Fruit fly (Drosophila melanogaster) whole organism, embryonic: ENCODE results near the gene Ppt1.

ENCODE experiments used
- C15 ChIP-seq: fragments of 200-800 bp; sonication (Bioruptor generic); IDR thresholded peaks from 3 replicates; pipeline ENCODE4 v1.3.6; 2022; ENCODE audit warnings: missing biosample characterization, missing genetic modification characterization
- CG10209 ChIP-seq: fragments of 200-800 bp; sonication (Bioruptor generic); optimal IDR thresholded peaks from 3 replicates; lab custom pipeline; 2017; ENCODE audit warnings: missing biosample characterization, mild to moderate bottlenecking, missing genetic modification characterization, missing genetic modification reagents
- CG10959 ChIP-seq: fragments of 200-800 bp; sonication (Bioruptor generic); IDR thresholded peaks from 2 replicates; pipeline ENCODE4 v1.3.6; 2022; ENCODE audit warnings: missing biosample characterization, missing genetic modification characterization
- CG12391 ChIP-seq: fragments of 200-800 bp; sonication (Bioruptor generic); optimal IDR thresholded peaks from 3 replicates; lab custom pipeline; 2018; ENCODE audit warnings: missing biosample characterization, mild to moderate bottlenecking, missing genetic modification characterization, moderate library complexity
- CG15269 ChIP-seq: fragments of 200-800 bp; sonication (Bioruptor generic); optimal IDR thresholded peaks from 2 replicates; lab custom pipeline; 2018; ENCODE audit warnings: missing biosample characterization, mild to moderate bottlenecking, missing genetic modification characterization, moderate library complexity
- CG16813 ChIP-seq: fragments of 200-800 bp; sonication (Bioruptor generic); IDR thresholded peaks from 3 replicates; pipeline ENCODE4 v1.3.6; 2022; ENCODE audit warnings: missing biosample characterization, missing genetic modification characterization; ENCODE audit not compliant: partially characterized antibody
- CG17612 ChIP-seq: fragments of 200-800 bp; sonication (Bioruptor generic); IDR thresholded peaks from 2 replicates; pipeline ENCODE4 v1.3.6; 2022; ENCODE audit warnings: missing biosample characterization, missing genetic modification characterization
- CG17912 ChIP-seq: fragments of 200-800 bp; sonication (Bioruptor generic); optimal IDR thresholded peaks from 2 replicates; lab custom pipeline; 2018; ENCODE audit warnings: missing biosample characterization, mild to moderate bottlenecking, missing genetic modification characterization
- CG18619 ChIP-seq: fragments of 200-800 bp; sonication (Bioruptor generic); optimal IDR thresholded peaks from 3 replicates; lab custom pipeline; 2017; ENCODE audit warnings: missing biosample characterization, mild to moderate bottlenecking, missing genetic modification characterization
- CG2120 ChIP-seq: fragments of 200-800 bp; sonication (Bioruptor generic); optimal IDR thresholded peaks from 3 replicates; lab custom pipeline; 2016; ENCODE audit warnings: missing biosample characterization, missing genetic modification characterization
- CG2889 ChIP-seq: fragments of 200-800 bp; sonication (Bioruptor generic); IDR thresholded peaks from 3 replicates; pipeline ENCODE4 v1.3.6; 2022; ENCODE audit warnings: missing biosample characterization, missing genetic modification characterization
- CG3065 ChIP-seq: fragments of 200-800 bp; sonication (Bioruptor generic); optimal IDR thresholded peaks from 2 replicates; lab custom pipeline; 2016; ENCODE audit warnings: missing biosample characterization, missing genetic modification characterization
- CG3407 ChIP-seq: fragments of 200-800 bp; sonication (Bioruptor generic); optimal IDR thresholded peaks from 2 replicates; lab custom pipeline; 2018; ENCODE audit warnings: missing biosample characterization, mild to moderate bottlenecking, missing genetic modification characterization
- CG34422 ChIP-seq: fragments of 200-800 bp; sonication (Bioruptor generic); IDR thresholded peaks from 3 replicates; pipeline ENCODE4 v1.3.6; 2022; ENCODE audit warnings: missing biosample characterization, missing genetic modification characterization
- CG4424 ChIP-seq: fragments of 200-800 bp; sonication (Bioruptor generic); optimal IDR thresholded peaks from 3 replicates; lab custom pipeline; 2016; ENCODE audit warnings: missing biosample characterization, missing genetic modification characterization
- CG7372 ChIP-seq: fragments of 200-800 bp; sonication (Bioruptor generic); IDR thresholded peaks from 2 replicates; pipeline ENCODE4 v1.3.6; 2022; ENCODE audit warnings: missing biosample characterization, missing genetic modification characterization
- CG7987 ChIP-seq: fragments of 200-800 bp; sonication (Bioruptor generic); optimal IDR thresholded peaks from 2 replicates; lab custom pipeline; 2018; ENCODE audit warnings: missing biosample characterization, mild to moderate bottlenecking, missing genetic modification characterization, moderate library complexity
- Dek ChIP-seq: fragments of 200-800 bp; sonication (Bioruptor generic); optimal IDR thresholded peaks from 3 replicates; lab custom pipeline; 2019; ENCODE audit warnings: missing biosample characterization, mild to moderate bottlenecking, missing genetic modification characterization, moderate library complexity
- Doc3 ChIP-seq: fragments of 200-800 bp; sonication (Bioruptor generic); IDR thresholded peaks from 3 replicates; pipeline ENCODE4 v1.3.6; 2022; ENCODE audit warnings: missing biosample characterization, missing genetic modification characterization; ENCODE audit not compliant: partially characterized antibody
- HLH3B ChIP-seq: fragments of 200-800 bp; sonication (Bioruptor generic); IDR thresholded peaks from 2 replicates; pipeline ENCODE4 v1.3.6; 2022; ENCODE audit warnings: missing biosample characterization, missing genetic modification characterization
- Lhr ChIP-seq: fragments of 200-800 bp; sonication (Bioruptor generic); optimal IDR thresholded peaks from 3 replicates; lab custom pipeline; 2017; ENCODE audit warnings: mild to moderate bottlenecking, missing biosample characterization, missing genetic modification reagents, missing genetic modification characterization
- Meics ChIP-seq: fragments of 200-800 bp; sonication (Bioruptor generic); optimal IDR thresholded peaks from 2 replicates; lab custom pipeline; 2017; ENCODE audit warnings: missing biosample characterization, mild to moderate bottlenecking, missing genetic modification characterization
- NFAT ChIP-seq: fragments of 200-800 bp; sonication (Bioruptor generic); IDR thresholded peaks from 2 replicates; pipeline ENCODE4 v1.3.6; 2022; ENCODE audit warnings: missing biosample characterization, missing genetic modification characterization
- Nf-YA ChIP-seq: fragments of 200-800 bp; sonication (Bioruptor generic); IDR thresholded peaks from 2 replicates; pipeline ENCODE4 v1.3.6; 2022; ENCODE audit warnings: missing biosample characterization, missing genetic modification characterization
- Ravus ChIP-seq: fragments of 200-800 bp; sonication (Bioruptor generic); IDR thresholded peaks from 2 replicates; pipeline ENCODE4 v1.3.6; 2022; ENCODE audit warnings: missing biosample characterization, missing genetic modification characterization
- Rfx ChIP-seq: fragments of 200-800 bp; sonication (Bioruptor generic); IDR thresholded peaks from 2 replicates; pipeline ENCODE4 v1.3.6; 2022; ENCODE audit warnings: missing biosample characterization, missing genetic modification characterization
- Rx ChIP-seq: fragments of 200-800 bp; sonication (Bioruptor generic); IDR thresholded peaks from 2 replicates; pipeline ENCODE4 v1.3.6; 2022; ENCODE audit warnings: missing biosample characterization, missing genetic modification characterization
- Six4 ChIP-seq: fragments of 200-800 bp; sonication (Bioruptor generic); optimal IDR thresholded peaks from 2 replicates; lab custom pipeline; 2016; ENCODE audit warnings: missing biosample characterization, missing genetic modification characterization
- Taf1 ChIP-seq: fragments of 200-800 bp; sonication (Bioruptor generic); IDR thresholded peaks from 2 replicates; pipeline ENCODE4 v1.3.6; 2022; ENCODE audit warnings: missing biosample characterization, missing genetic modification characterization
- cad ChIP-seq: fragments of >200 bp; optimal IDR thresholded peaks from 2 replicates; lab custom pipeline; 2017; ENCODE audit warnings: missing biosample characterization, missing genetic modification characterization
- crol ChIP-seq: fragments of 200-800 bp; sonication (Bioruptor generic); IDR thresholded peaks from 2 replicates; pipeline ENCODE4 v1.3.6; 2022; ENCODE audit warnings: missing biosample characterization, missing genetic modification characterization
- crp ChIP-seq, 2 experiments: fragments of 200-800 bp; sonication (Bioruptor generic); optimal IDR thresholded peaks; 2 replicates in 1 of 2; 3 replicates in 1 of 2; lab custom pipeline; 2017; ENCODE audit warnings: missing biosample characterization in 2 of 2, missing genetic modification characterization in 2 of 2, mild to moderate bottlenecking in 1 of 2, moderate library complexity in 1 of 2
- eyg ChIP-seq: fragments of 200-800 bp; sonication (Bioruptor generic); optimal IDR thresholded peaks from 3 replicates; lab custom pipeline; 2016; ENCODE audit warnings: missing biosample characterization, missing genetic modification characterization
- fd3F ChIP-seq: fragments of 200-800 bp; sonication (Bioruptor generic); optimal IDR thresholded peaks from 2 replicates; lab custom pipeline; 2018; ENCODE audit warnings: missing biosample characterization, mild to moderate bottlenecking, missing genetic modification characterization, moderate library complexity
- grn ChIP-seq: fragments of 200-800 bp; sonication (Bioruptor generic); optimal IDR thresholded peaks from 3 replicates; lab custom pipeline; 2017; ENCODE audit warnings: missing biosample characterization, missing genetic modification characterization
- gro ChIP-seq: fragments of 200-800 bp; sonication (Bioruptor generic); optimal IDR thresholded peaks from 2 replicates; lab custom pipeline; 2016; ENCODE audit warnings: missing biosample characterization, missing genetic modification characterization
- gt ChIP-seq: fragments of 200-800 bp; sonication (Bioruptor generic); IDR thresholded peaks from 2 replicates; pipeline ENCODE4 v1.3.6; 2022; ENCODE audit warnings: missing biosample characterization, missing genetic modification characterization
- her ChIP-seq: fragments of 200-800 bp; sonication (Bioruptor generic); optimal IDR thresholded peaks from 2 replicates; lab custom pipeline; 2016; ENCODE audit warnings: missing biosample characterization, missing genetic modification characterization
- mam ChIP-seq: fragments of 200-800 bp; sonication (Bioruptor generic); optimal IDR thresholded peaks from 3 replicates; lab custom pipeline; 2016; ENCODE audit warnings: missing biosample characterization, missing genetic modification characterization
- nerfin-1 ChIP-seq: fragments of 200-800 bp; sonication (Bioruptor generic); optimal IDR thresholded peaks from 3 replicates; lab custom pipeline; 2019; ENCODE audit warnings: missing biosample characterization, mild to moderate bottlenecking, missing genetic modification characterization, moderate library complexity
- nmo ChIP-seq: fragments of 200-800 bp; sonication (Bioruptor generic); optimal IDR thresholded peaks from 2 replicates; lab custom pipeline; 2018; ENCODE audit warnings: missing biosample characterization, mild to moderate bottlenecking, missing genetic modification characterization, moderate library complexity
- otp ChIP-seq: fragments of 200-800 bp; sonication (Bioruptor generic); IDR thresholded peaks from 3 replicates; pipeline ENCODE4, ENCODE4 v1.3.6; 2022; ENCODE audit warnings: missing biosample characterization, missing genetic modification characterization
- pan ChIP-seq, 4 experiments: fragments of >200 bp in 3 of 4; fragments of 200-800 bp in 1 of 4; sonication (Bioruptor generic) in 1 of 4; optimal IDR thresholded peaks in 3 of 4; IDR thresholded peaks in 1 of 4; 2 replicates each; pipeline versions ENCODE4 v1.3.6 to Lab custom; 2017 to 2022; ENCODE audit warnings: missing biosample characterization in 2 of 4, missing genetic modification characterization in 2 of 4, mixed read lengths in 1 of 4
- pros ChIP-seq: fragments of 200-800 bp; sonication (Bioruptor generic); optimal IDR thresholded peaks from 3 replicates; lab custom pipeline; 2019; ENCODE audit warnings: missing biosample characterization, mild to moderate bottlenecking, missing genetic modification characterization, moderate library complexity
- pzg ChIP-seq: fragments of 200-800 bp; sonication (Bioruptor generic); optimal IDR thresholded peaks from 3 replicates; lab custom pipeline; 2018; ENCODE audit warnings: missing biosample characterization, mild to moderate bottlenecking, missing genetic modification characterization, moderate library complexity
- ranshi ChIP-seq: fragments of 200-800 bp; sonication (Bioruptor generic); IDR thresholded peaks from 2 replicates; pipeline ENCODE4 v1.3.6; 2022; ENCODE audit warnings: missing biosample characterization, missing genetic modification characterization
- seq ChIP-seq: fragments of 200-800 bp; sonication (Bioruptor generic); IDR thresholded peaks from 2 replicates; pipeline ENCODE4 v1.3.6; 2022; ENCODE audit warnings: missing biosample characterization, missing genetic modification characterization
- tap ChIP-seq: fragments of 200-800 bp; optimal IDR thresholded peaks from 3 replicates; lab custom pipeline; 2019; ENCODE audit warnings: missing biosample characterization, mild to moderate bottlenecking, missing genetic modification characterization, moderate library complexity
- trh ChIP-seq: fragments of 200-800 bp; sonication (Bioruptor generic); optimal IDR thresholded peaks from 2 replicates; lab custom pipeline; 2016; ENCODE audit warnings: missing biosample characterization, missing genetic modification characterization
- tup ChIP-seq: fragments of 200-800 bp; sonication (Bioruptor generic); optimal IDR thresholded peaks from 2 replicates; lab custom pipeline; 2016; ENCODE audit warnings: missing biosample characterization, mild to moderate bottlenecking, missing genetic modification characterization, moderate library complexity
- tx ChIP-seq: fragments of 200-800 bp; sonication (Bioruptor generic); optimal IDR thresholded peaks from 2 replicates; lab custom pipeline; 2016; ENCODE audit warnings: missing biosample characterization, missing genetic modification characterization
- vfl ChIP-seq: fragments of 200-800 bp; sonication (Bioruptor generic); optimal IDR thresholded peaks from 2 replicates; lab custom pipeline; 2016; ENCODE audit warnings: missing biosample characterization, missing genetic modification characterization

Gene Ppt1

DNA sequence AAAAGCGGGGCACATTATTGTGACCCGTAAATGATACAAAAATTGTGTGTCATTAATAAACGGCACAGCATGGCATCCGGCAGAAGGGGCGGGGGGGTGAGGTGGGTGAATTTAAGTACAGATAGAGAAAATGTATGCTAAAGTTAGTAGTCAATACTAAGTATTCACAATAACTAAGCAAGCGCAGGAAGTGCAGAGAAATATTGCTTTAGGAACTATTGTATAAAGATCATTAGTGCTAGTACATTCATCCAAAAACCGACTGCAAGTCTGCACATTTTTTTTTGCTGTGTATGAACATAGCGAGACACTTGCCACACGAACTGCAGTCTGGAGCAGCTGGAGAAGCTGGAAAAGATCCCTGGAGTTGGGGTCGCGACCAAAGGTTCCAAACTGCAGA lies 20.6 kb downstream of the Ppt1 start (continued):
- TF ChIP-seq fd3F (GFP tag; lab: Kevin White, UChicago) (no peak), CG12391 (tag; lab: Kevin White, UChicago) (peak; percentile 5), CG17912 (no peak), Nf-YA (GFP tag; lab: Robert Waterston, UW) (no peak), CG2120 (GFP tag; lab: Kevin White, UChicago) (no peak), Dek (tag; lab: Kevin White, UChicago) (no peak), tup (GFP tag; lab: Kevin White, UChicago) (no peak), Meics (no peak), CG18619 (no peak), pros (no peak), Rfx (GFP tag; lab: Robert Waterston, UW) (no peak), pan (optimal IDR thresholded peaks at IDR 0.05; lab: Kevin White, UChicago) (no peak), pan (GFP tag; optimal IDR thresholded peaks at IDR 0.05 in 1 of 2, IDR thresholded peaks at IDR 0.05 in 1 of 2) (no peak), otp (GFP tag; lab: Robert Waterston, UW) (no peak), seq (GFP tag; lab: Robert Waterston, UW) (no peak), CG17612 (GFP tag; lab: Robert Waterston, UW) (no peak), gt (GFP tag; lab: Robert Waterston, UW) (no peak), nmo (GFP tag; lab: Kevin White, UChicago) (peak; percentile 25), CG2889 (no peak), CG34422 (no peak), Doc3 (no peak), tap (tag; lab: Kevin White, UChicago) (no peak), Six4 (no peak), CG3065 (GFP tag; lab: Kevin White, UChicago) (no peak), crp (GFP tag; optimal IDR thresholded peaks at IDR 0.05; lab: Kevin White, UChicago) (no peak), CG16813 (GFP tag; lab: Robert Waterston, UW) (no peak), Ravus (GFP tag; lab: Robert Waterston, UW) (no peak), CG4424 (GFP tag; lab: Kevin White, UChicago) (no peak), tx (GFP tag; lab: Kevin White, UChicago) (no peak), cad (no peak), gro (GFP tag; lab: Kevin White, UChicago) (no peak), CG3407 (GFP tag; lab: Kevin White, UChicago) (no peak), ranshi (GFP tag; lab: Robert Waterston, UW) (peak; percentile 60; the same call in 1 of the 2 replicates), crol (GFP tag; lab: Robert Waterston, UW) (peak; percentile 39; the same call in 1 of the 2 replicates), CG7372 (GFP tag; lab: Robert Waterston, UW) (no peak), Lhr (no peak), NFAT (GFP tag; lab: Robert Waterston, UW) (no peak), grn (GFP tag; lab: Kevin White, UChicago) (no peak), C15 (GFP tag; lab: Robert Waterston, UW) (no peak), HLH3B (GFP tag; lab: Robert Waterston, UW) (no peak), pzg (GFP tag; lab: Kevin White, UChicago) (no peak), CG15269 (no peak), nerfin-1 (no peak), Rx (GFP tag; lab: Robert Waterston, UW) (no peak; the same call in 1 of the 2 replicates), vfl (GFP tag; lab: Kevin White, UChicago) (no peak), Taf1 (no peak), her (GFP tag; lab: Kevin White, UChicago) (no peak), CG7987 (no peak), CG10209 (GFP tag; lab: Kevin White, UChicago) (no peak), trh (GFP tag; lab: Kevin White, UChicago) (no peak), CG10959 (peak; percentile 53), mam (GFP tag; lab: Kevin White, UChicago) (no peak), eyg (GFP tag; lab: Kevin White, UChicago) (no peak)
